Fruit fly (Drosophila melanogaster) whole organism, embryonic: ENCODE measurements around the gene CG8891.

ENCODE experiments used
- Adf1 ChIP-seq: fragments of 200-800 bp; sonication (Bioruptor generic); IDR thresholded peaks from 2 replicates; pipeline ENCODE4 v1.3.6; 2022; ENCODE audit warnings: missing biosample characterization, missing genetic modification characterization
- Atf3 ChIP-seq: fragments of 200-800 bp; sonication (Bioruptor generic); optimal IDR thresholded peaks from 3 replicates; lab custom pipeline; 2016; ENCODE audit warnings: missing biosample characterization, missing genetic modification characterization
- BEAF-32 ChIP-seq: fragments of 200-800 bp; sonication (Bioruptor generic); optimal IDR thresholded peaks from 3 replicates; lab custom pipeline; 2017; ENCODE audit warnings: missing biosample characterization, missing genetic modification characterization, mild to moderate bottlenecking, moderate library complexity, missing genetic modification reagents
- Bgb ChIP-seq: fragments of 200-800 bp; sonication (Bioruptor generic); IDR thresholded peaks from 2 replicates; pipeline ENCODE4 v1.3.6; 2022; ENCODE audit warnings: missing biosample characterization, missing genetic modification characterization; ENCODE audit not compliant: partially characterized antibody
- CG10147 ChIP-seq: fragments of 200-800 bp; sonication (Bioruptor generic); optimal IDR thresholded peaks from 2 replicates; lab custom pipeline; 2019; ENCODE audit warnings: missing biosample characterization, mild to moderate bottlenecking, missing genetic modification characterization, moderate library complexity
- CG11504 ChIP-seq: fragments of 200-800 bp; sonication (Bioruptor generic); optimal IDR thresholded peaks from 3 replicates; lab custom pipeline; 2019; ENCODE audit warnings: missing biosample characterization, mild to moderate bottlenecking, missing genetic modification characterization, moderate library complexity
- CG12744 ChIP-seq: fragments of 200-800 bp; sonication (Bioruptor generic); optimal IDR thresholded peaks from 2 replicates; lab custom pipeline; 2016; ENCODE audit warnings: missing biosample characterization, missing genetic modification characterization
- CG13775 ChIP-seq: fragments of 200-800 bp; sonication (Bioruptor generic); optimal IDR thresholded peaks from 3 replicates; lab custom pipeline; 2017; ENCODE audit warnings: missing biosample characterization, mild to moderate bottlenecking, missing genetic modification characterization
- CG13894 ChIP-seq: fragments of 200-800 bp; sonication (Bioruptor generic); optimal IDR thresholded peaks from 3 replicates; lab custom pipeline; 2018; ENCODE audit warnings: missing biosample characterization, mild to moderate bottlenecking, missing genetic modification characterization, moderate library complexity
- CG14050 ChIP-seq: fragments of 200-800 bp; sonication (Bioruptor generic); IDR thresholded peaks from 3 replicates; pipeline ENCODE4 v1.3.6; 2022; ENCODE audit warnings: missing biosample characterization, missing genetic modification characterization
- CG14667 ChIP-seq: fragments of 200-800 bp; sonication (Bioruptor generic); IDR thresholded peaks from 2 replicates; pipeline ENCODE4 v1.3.6; 2022; ENCODE audit warnings: missing biosample characterization, missing genetic modification characterization
- CG14860 ChIP-seq: fragments of 200-800 bp; sonication (Bioruptor generic); IDR thresholded peaks from 3 replicates; pipeline ENCODE4 v1.3.6; 2022; ENCODE audit warnings: missing biosample characterization, missing genetic modification characterization; ENCODE audit not compliant: partially characterized antibody
- CG15514 ChIP-seq: fragments of 200-800 bp; sonication (Bioruptor generic); optimal IDR thresholded peaks from 3 replicates; lab custom pipeline; 2017; ENCODE audit warnings: missing biosample characterization, missing genetic modification characterization, mild to moderate bottlenecking, moderate library complexity, missing genetic modification reagents
- CG16863 ChIP-seq: fragments of 200-800 bp; sonication (Bioruptor generic); optimal IDR thresholded peaks from 3 replicates; lab custom pipeline; 2016; ENCODE audit warnings: missing biosample characterization, missing genetic modification characterization
- CG17829 ChIP-seq: fragments of 200-800 bp; optimal IDR thresholded peaks from 2 replicates; lab custom pipeline; 2019; ENCODE audit warnings: missing biosample characterization, mild to moderate bottlenecking, missing genetic modification characterization, moderate library complexity
- CG2129 ChIP-seq: fragments of 200-800 bp; sonication (Bioruptor generic); IDR thresholded peaks from 2 replicates; pipeline ENCODE4 v1.3.6; 2022; ENCODE audit warnings: missing biosample characterization, missing genetic modification characterization; ENCODE audit not compliant: partially characterized antibody
- CG30020 ChIP-seq: fragments of 200-800 bp; optimal IDR thresholded peaks from 2 replicates; lab custom pipeline; 2019; ENCODE audit warnings: missing biosample characterization, mild to moderate bottlenecking, missing genetic modification characterization, moderate library complexity
- CG31224 ChIP-seq: fragments of 200-800 bp; sonication (Bioruptor generic); IDR thresholded peaks from 2 replicates; pipeline ENCODE4 v1.3.6; 2022; ENCODE audit warnings: missing biosample characterization, missing genetic modification characterization
- CG33213 ChIP-seq: fragments of 200-800 bp; sonication (Bioruptor generic); optimal IDR thresholded peaks from 3 replicates; lab custom pipeline; 2016; ENCODE audit warnings: missing biosample characterization, missing genetic modification characterization
- CG34376 ChIP-seq: fragments of 200-800 bp; sonication (Bioruptor generic); optimal IDR thresholded peaks from 2 replicates; lab custom pipeline; 2018; ENCODE audit warnings: missing biosample characterization, mild to moderate bottlenecking, missing genetic modification characterization
- CG6272 ChIP-seq: fragments of 200-800 bp; sonication (Bioruptor generic); IDR thresholded peaks from 2 replicates; pipeline ENCODE4 v1.3.6; 2022; ENCODE audit warnings: missing biosample characterization, missing genetic modification characterization
- CG8290 ChIP-seq, 3 experiments: fragments of 200-800 bp; sonication (Bioruptor generic); optimal IDR thresholded peaks; 2 replicates each; lab custom pipeline; 2016 to 2019; ENCODE audit warnings: missing biosample characterization in 3 of 3, missing genetic modification characterization in 3 of 3, mild to moderate bottlenecking in 2 of 3, moderate library complexity in 1 of 3
- CkIIα-i1 ChIP-seq: fragments of 200-800 bp; sonication (Bioruptor generic); IDR thresholded peaks from 2 replicates; pipeline ENCODE4 v1.3.6; 2022; ENCODE audit warnings: missing biosample characterization, missing genetic modification characterization
- Ets65A ChIP-seq: fragments of 200-800 bp; sonication (Bioruptor generic); peaks from one replicate; lab custom pipeline; 2016; ENCODE audit warnings: missing biosample characterization, missing genetic modification characterization
- HmgZ ChIP-seq: fragments of 200-800 bp; sonication (Bioruptor generic); optimal IDR thresholded peaks from 2 replicates; lab custom pipeline; 2018; ENCODE audit warnings: missing biosample characterization, mild to moderate bottlenecking, missing genetic modification characterization
- Hr3 ChIP-seq: fragments of 200-800 bp; sonication (Bioruptor generic); optimal IDR thresholded peaks from 3 replicates; lab custom pipeline; 2016; ENCODE audit warnings: missing biosample characterization, missing genetic modification characterization
- Hsf ChIP-seq: fragments of 200-800 bp; sonication (Bioruptor generic); optimal IDR thresholded peaks from 3 replicates; lab custom pipeline; 2016; ENCODE audit warnings: missing biosample characterization, missing genetic modification characterization
- PHDP ChIP-seq: fragments of 200-800 bp; sonication (Bioruptor generic); optimal IDR thresholded peaks from 3 replicates; lab custom pipeline; 2018; ENCODE audit warnings: missing biosample characterization, mild to moderate bottlenecking, missing genetic modification characterization, moderate library complexity
- Poxn ChIP-seq: fragments of 200-800 bp; sonication (Bioruptor generic); IDR thresholded peaks from 2 replicates; pipeline ENCODE4 v1.3.6; 2022; ENCODE audit warnings: missing biosample characterization, missing genetic modification characterization
- Ravus ChIP-seq: fragments of 200-800 bp; sonication (Bioruptor generic); IDR thresholded peaks from 2 replicates; pipeline ENCODE4 v1.3.6; 2022; ENCODE audit warnings: missing biosample characterization, missing genetic modification characterization
- Vsx1 ChIP-seq: fragments of 200-800 bp; sonication (Bioruptor generic); optimal IDR thresholded peaks from 2 replicates; lab custom pipeline; 2017; ENCODE audit warnings: missing biosample characterization, mild to moderate bottlenecking, missing genetic modification characterization, missing genetic modification reagents
- ab ChIP-seq: fragments of 200-800 bp; sonication (Bioruptor generic); optimal IDR thresholded peaks from 2 replicates; lab custom pipeline; 2016; ENCODE audit warnings: missing biosample characterization, missing genetic modification characterization
- ash1 ChIP-seq: fragments of 200-800 bp; sonication (Bioruptor generic); optimal IDR thresholded peaks from 2 replicates; lab custom pipeline; 2018; ENCODE audit warnings: missing biosample characterization, mild to moderate bottlenecking, missing genetic modification characterization
- btn ChIP-seq: fragments of 200-800 bp; sonication (Bioruptor generic); optimal IDR thresholded peaks from 2 replicates; lab custom pipeline; 2016; ENCODE audit warnings: missing biosample characterization, missing genetic modification characterization
- dpn ChIP-seq, 2 experiments: fragments of 200-800 bp; sonication (Bioruptor generic); optimal IDR thresholded peaks; 3 replicates each; lab custom pipeline; 2016; ENCODE audit warnings: missing biosample characterization in 2 of 2, missing genetic modification characterization in 2 of 2
- knrl ChIP-seq: fragments of 200-800 bp; sonication (Bioruptor generic); IDR thresholded peaks from 3 replicates; pipeline ENCODE4 v1.3.6; 2022; ENCODE audit warnings: missing biosample characterization, missing genetic modification characterization; ENCODE audit not compliant: partially characterized antibody
- otp ChIP-seq: fragments of 200-800 bp; sonication (Bioruptor generic); IDR thresholded peaks from 3 replicates; pipeline ENCODE4, ENCODE4 v1.3.6; 2022; ENCODE audit warnings: missing biosample characterization, missing genetic modification characterization
- pb ChIP-seq: fragments of 200-800 bp; sonication (Bioruptor generic); optimal IDR thresholded peaks from 3 replicates; lab custom pipeline; 2016; ENCODE audit warnings: missing biosample characterization, missing genetic modification characterization
- scrt ChIP-seq: fragments of 200-800 bp; sonication (Bioruptor generic); optimal IDR thresholded peaks from 2 replicates; lab custom pipeline; 2018; ENCODE audit warnings: missing biosample characterization, mild to moderate bottlenecking, missing genetic modification characterization, moderate library complexity
- sd ChIP-seq: fragments of 200-800 bp; sonication (Bioruptor generic); optimal IDR thresholded peaks from 3 replicates; lab custom pipeline; 2018; ENCODE audit warnings: missing biosample characterization, mild to moderate bottlenecking, missing genetic modification characterization, moderate library complexity
- sens ChIP-seq: fragments of 200-800 bp; sonication (Bioruptor generic); peaks from one replicate; lab custom pipeline; 2016; ENCODE audit warnings: missing biosample characterization, missing genetic modification characterization
- sima ChIP-seq: fragments of 200-800 bp; sonication (Bioruptor generic); optimal IDR thresholded peaks from 2 replicates; lab custom pipeline; 2016; ENCODE audit warnings: missing biosample characterization, missing genetic modification characterization
- so ChIP-seq: fragments of 200-800 bp; sonication (Bioruptor generic); IDR thresholded peaks from 3 replicates; pipeline ENCODE4 v1.3.6; 2022; ENCODE audit warnings: missing biosample characterization, missing genetic modification characterization
- sqz ChIP-seq: fragments of 200-800 bp; sonication (Bioruptor generic); optimal IDR thresholded peaks from 3 replicates; lab custom pipeline; 2018; ENCODE audit warnings: missing biosample characterization, mild to moderate bottlenecking, missing genetic modification characterization
- tap ChIP-seq: fragments of 200-800 bp; optimal IDR thresholded peaks from 3 replicates; lab custom pipeline; 2019; ENCODE audit warnings: missing biosample characterization, mild to moderate bottlenecking, missing genetic modification characterization, moderate library complexity
- tio ChIP-seq: fragments of 200-800 bp; sonication (Bioruptor generic); optimal IDR thresholded peaks from 2 replicates; lab custom pipeline; 2017; ENCODE audit warnings: missing biosample characterization, missing genetic modification characterization, inconsistent platforms
- trem ChIP-seq: fragments of 200-800 bp; optimal IDR thresholded peaks from 3 replicates; lab custom pipeline; 2019; ENCODE audit warnings: missing biosample characterization, mild to moderate bottlenecking, missing genetic modification characterization, moderate library complexity
- twi ChIP-seq: fragments of 200-800 bp; optimal IDR thresholded peaks from 2 replicates; lab custom pipeline; 2019; ENCODE audit warnings: missing biosample characterization, mild to moderate bottlenecking, missing genetic modification characterization, moderate library complexity
- unpg ChIP-seq: fragments of 200-800 bp; sonication (Bioruptor generic); optimal IDR thresholded peaks from 3 replicates; lab custom pipeline; 2018; ENCODE audit warnings: missing biosample characterization, mild to moderate bottlenecking, missing genetic modification characterization, moderate library complexity
- usp ChIP-seq: fragments of >200 bp; optimal IDR thresholded peaks from 2 replicates; lab custom pipeline; 2017; ENCODE audit warnings: missing biosample characterization, missing genetic modification characterization

CG8891 gene

DNA sequence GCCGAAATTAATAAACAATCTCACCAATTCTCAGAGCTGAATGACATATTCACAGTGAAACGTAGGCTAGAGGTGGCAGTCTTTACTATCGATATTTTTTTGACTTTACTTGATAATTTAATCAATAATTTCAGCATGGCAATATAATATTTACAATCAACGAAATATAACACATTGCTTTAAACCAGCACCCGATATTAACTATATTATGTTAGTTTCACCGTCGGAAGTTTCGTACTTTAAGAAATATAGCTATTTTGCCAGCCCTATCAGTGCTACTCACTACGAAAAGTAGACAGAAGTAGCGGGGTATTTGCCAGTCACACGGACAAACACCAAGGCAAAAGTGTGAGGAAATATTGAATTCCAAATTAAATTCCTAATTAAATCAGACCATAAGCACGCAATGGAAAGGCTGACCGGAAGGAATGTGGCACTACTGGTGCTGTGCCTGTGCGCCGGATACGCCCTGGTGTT is 31.6 kb upstream of the CG8891 start, which contains the start of the genes CG31917, Tfb5 and SelT (continued):
- 0 out of 3 replicates have a peak, but pooled peaks have one; percentile 42 for TF ChIP-seq CG14860 (GFP tag; lab: Robert Waterston, UW)
- peak; percentile 76 for TF ChIP-seq HmgZ (tag; lab: Kevin White, UChicago)
- peak; percentile 70 for TF ChIP-seq CG13775 (GFP tag; lab: Kevin White, UChicago)
- peak; percentile 80 for TF ChIP-seq knrl (GFP tag; lab: Robert Waterston, UW)
- peak; percentile 63 for TF ChIP-seq trem (tag; lab: Kevin White, UChicago)
- TF ChIP-seq Ets65A (GFP tag; lab: Kevin White, UChicago), result peak; percentile 94
- TF ChIP-seq CG31224 (GFP tag; lab: Robert Waterston, UW), result no peak
- TF ChIP-seq CG6272 (GFP tag; lab: Robert Waterston, UW), result no peak
- TF ChIP-seq ash1 (GFP tag; lab: Kevin White, UChicago), result no peak
- TF ChIP-seq btn (GFP tag; lab: Kevin White, UChicago), result no peak
- no peak for TF ChIP-seq Ravus (GFP tag; lab: Robert Waterston, UW)
- TF ChIP-seq CG17829 (tag; lab: Kevin White, UChicago), result peak; percentile 63
- TF ChIP-seq Adf1 (GFP tag; lab: Robert Waterston, UW), result 0 out of 2 replicates have a peak, but pooled peaks have one; percentile 31
- peak; percentile 91 for TF ChIP-seq sd (tag; lab: Kevin White, UChicago)
- no peak for TF ChIP-seq otp (GFP tag; lab: Robert Waterston, UW)
- TF ChIP-seq ab (GFP tag; lab: Kevin White, UChicago), result no peak
- no peak for TF ChIP-seq Vsx1 (GFP tag; lab: Kevin White, UChicago)
- peak; percentile 65 for TF ChIP-seq CG33213 (GFP tag; lab: Kevin White, UChicago)
- peak; percentile 68 for TF ChIP-seq PHDP (tag; lab: Kevin White, UChicago)
- TF ChIP-seq usp (GFP tag; lab: Kevin White, UChicago), result no peak
- no peak for TF ChIP-seq CG30020
- TF ChIP-seq pb (GFP tag; lab: Kevin White, UChicago), result no peak
- TF ChIP-seq CG16863 (GFP tag; lab: Kevin White, UChicago), result peak; percentile 57
- no peak for TF ChIP-seq CG14050 (GFP tag; lab: Robert Waterston, UW)
- no peak for TF ChIP-seq scrt (GFP tag; lab: Kevin White, UChicago)
- TF ChIP-seq Atf3 (GFP tag; lab: Kevin White, UChicago), result no peak
- TF ChIP-seq sens (GFP tag; lab: Kevin White, UChicago), result peak; percentile 89
- TF ChIP-seq Bgb (GFP tag; lab: Robert Waterston, UW), result peak; percentile 75
- peak; percentile 65 for TF ChIP-seq CG11504 (tag; lab: Kevin White, UChicago)
- TF ChIP-seq unpg, result peak; percentile 68
- peak; percentile 73 for TF ChIP-seq Hsf
- TF ChIP-seq so (GFP tag; lab: Robert Waterston, UW), result no peak
- TF ChIP-seq BEAF-32 (GFP tag; lab: Kevin White, UChicago), result peak; percentile 89
- TF ChIP-seq sima (GFP tag; lab: Kevin White, UChicago), result no peak
- TF ChIP-seq CG15514 (GFP tag; lab: Kevin White, UChicago), result peak; percentile 60
- peak; percentile 16 to 67 for TF ChIP-seq dpn (GFP tag; optimal IDR thresholded peaks at IDR 0.05; lab: Kevin White, UChicago)
- peak; percentile 3 for TF ChIP-seq CG34376 (GFP tag; lab: Kevin White, UChicago)
- TF ChIP-seq tap (tag; lab: Kevin White, UChicago), result no peak
- TF ChIP-seq CG8290 (GFP tag; optimal IDR thresholded peaks at IDR 0.05; lab: Kevin White, UChicago), result peak; percentile 64
- TF ChIP-seq CG8290 (tag; optimal IDR thresholded peaks at IDR 0.05; lab: Kevin White, UChicago), result no peak
- peak; percentile 53 for TF ChIP-seq Hr3 (GFP tag; lab: Kevin White, UChicago)
- TF ChIP-seq tio (GFP tag; lab: Kevin White, UChicago), result no peak
- 0 out of 2 replicates have a peak, but pooled peaks have one; percentile 12 for TF ChIP-seq CG14667 (GFP tag; lab: Robert Waterston, UW)
- TF ChIP-seq twi (tag; lab: Kevin White, UChicago), result peak; percentile 50
- peak; percentile 60 for TF ChIP-seq CG2129 (GFP tag; lab: Robert Waterston, UW)
- TF ChIP-seq CkIIα-i1 (GFP tag; lab: Robert Waterston, UW), result no peak
- TF ChIP-seq CG13894 (tag; lab: Kevin White, UChicago), result no peak
- TF ChIP-seq Poxn (GFP tag; lab: Robert Waterston, UW), result no peak
- no peak for TF ChIP-seq CG10147 (GFP tag; lab: Kevin White, UChicago)
- no peak for TF ChIP-seq sqz (GFP tag; lab: Kevin White, UChicago)
- peak; percentile 40 for TF ChIP-seq CG12744 (GFP tag; lab: Kevin White, UChicago)
